Worm (Caenorhabditis elegans): ENCODE measurements around the gene cyp-34A6.

cyp-34A6 gene

ce11 chrV:3969664-3970063 lies 8.5 kb upstream of the cyp-34A6 start:
- no peak for TF ChIP-seq ztf-23 (GFP tag; IDR thresholded peaks at IDR 0.05)
- no peak for TF ChIP-seq tab-1 (GFP tag; IDR thresholded peaks at IDR 0.05)
- TF ChIP-seq flt-1 (GFP tag; IDR thresholded peaks at IDR 0.05) = no peak
- TF ChIP-seq cog-1 (tag; optimal IDR thresholded peaks at IDR 0.05) = no peak
- TF ChIP-seq med-1 (GFP tag; optimal IDR thresholded peaks at IDR 0.05; ENCODE audit: insufficient read depth) = no peak
- no peak for TF ChIP-seq ztf-29 (GFP tag; IDR thresholded peaks at IDR 0.05)
- TF ChIP-seq ref-1 (GFP tag; conservative IDR thresholded peaks at IDR 0.05) = no peak
- no peak for TF ChIP-seq T22C8.4 (GFP tag; IDR thresholded peaks at IDR 0.05)
- no peak for TF ChIP-seq klf-2 (GFP tag; conservative IDR thresholded peaks at IDR 0.05)

ce11 chrV:3968929-3969328 lies 7.8 kb upstream of the cyp-34A6 start:
- TF ChIP-seq ref-1 (GFP tag; conservative IDR thresholded peaks at IDR 0.05) = no peak
- TF ChIP-seq tab-1 (GFP tag; IDR thresholded peaks at IDR 0.05) = no peak
- TF ChIP-seq flt-1 (GFP tag; IDR thresholded peaks at IDR 0.05) = no peak
- no peak for TF ChIP-seq cog-1 (tag; optimal IDR thresholded peaks at IDR 0.05)
- no peak for TF ChIP-seq T22C8.4 (GFP tag; IDR thresholded peaks at IDR 0.05)
- no peak for TF ChIP-seq ztf-29 (GFP tag; IDR thresholded peaks at IDR 0.05)
- no peak for TF ChIP-seq med-1 (GFP tag; optimal IDR thresholded peaks at IDR 0.05; ENCODE audit: insufficient read depth)
- TF ChIP-seq klf-2 (GFP tag; conservative IDR thresholded peaks at IDR 0.05) = no peak

- TF ChIP-seq ref-1 (GFP tag; conservative IDR thresholded peaks at IDR 0.05) (no peak), klf-2 (GFP tag; conservative IDR thresholded peaks at IDR 0.05) (no peak), T22C8.4 (GFP tag; IDR thresholded peaks at IDR 0.05) (no peak), ztf-29 (GFP tag; IDR thresholded peaks at IDR 0.05) (no peak), tab-1 (GFP tag; IDR thresholded peaks at IDR 0.05) (no peak), cog-1 (tag; optimal IDR thresholded peaks at IDR 0.05) (no peak), flt-1 (GFP tag; IDR thresholded peaks at IDR 0.05) (no peak), med-1 (GFP tag; optimal IDR thresholded peaks at IDR 0.05; ENCODE audit: insufficient read depth) (no peak), ztf-23 (GFP tag; IDR thresholded peaks at IDR 0.05) (no peak)
Observed at ce11 chrV:3967762-3968161, 6.6 kb upstream of the cyp-34A6 start, which contains the start of gene cyp-34A8. cyp-34A8 (minus strand) TSS chrV:3967823.

- TF ChIP-seq med-1 (GFP tag; optimal IDR thresholded peaks at IDR 0.05; ENCODE audit: insufficient read depth) (no peak), flt-1 (GFP tag; IDR thresholded peaks at IDR 0.05) (no peak), T22C8.4 (GFP tag; IDR thresholded peaks at IDR 0.05) (no peak), tab-1 (GFP tag; IDR thresholded peaks at IDR 0.05) (no peak), ztf-29 (GFP tag; IDR thresholded peaks at IDR 0.05) (no peak), ref-1 (GFP tag; conservative IDR thresholded peaks at IDR 0.05) (no peak), cog-1 (tag; optimal IDR thresholded peaks at IDR 0.05) (no peak), klf-2 (GFP tag; conservative IDR thresholded peaks at IDR 0.05) (no peak)
Observed at ce11 chrV:3963715-3964114, 2.6 kb upstream of the cyp-34A6 start, which contains the start of gene cyp-34A7. cyp-34A7 (minus strand) TSS chrV:3963815.

ce11 chrV:3957608-3958007 lies 3.5 kb downstream of the cyp-34A6 start, which contains the start of gene cyp-34A5:
cyp-34A5 (minus strand) TSS chrV:3957708.
- TF ChIP-seq klf-2 (GFP tag; conservative IDR thresholded peaks at IDR 0.05) (no peak), med-1 (GFP tag; optimal IDR thresholded peaks at IDR 0.05; ENCODE audit: insufficient read depth) (no peak), ztf-29 (GFP tag; IDR thresholded peaks at IDR 0.05) (no peak)

ce11 chrV:3953739-3954138 lies 7.4 kb downstream of the cyp-34A6 start, which contains the start of gene str-247:
str-247 (plus strand) TSS chrV:3954039.
- no peak for TF ChIP-seq cog-1 (tag; optimal IDR thresholded peaks at IDR 0.05)
- no peak for TF ChIP-seq tab-1 (GFP tag; IDR thresholded peaks at IDR 0.05)
- TF ChIP-seq med-1 (GFP tag; optimal IDR thresholded peaks at IDR 0.05; ENCODE audit: insufficient read depth) = no peak
- no peak for TF ChIP-seq flt-1 (GFP tag; IDR thresholded peaks at IDR 0.05)
- TF ChIP-seq T22C8.4 (GFP tag; IDR thresholded peaks at IDR 0.05) = no peak
- TF ChIP-seq ztf-23 (GFP tag; IDR thresholded peaks at IDR 0.05) = no peak
- no peak for TF ChIP-seq ztf-29 (GFP tag; IDR thresholded peaks at IDR 0.05)
- no peak for TF ChIP-seq klf-2 (GFP tag; conservative IDR thresholded peaks at IDR 0.05)
- no peak for TF ChIP-seq ref-1 (GFP tag; conservative IDR thresholded peaks at IDR 0.05)

- TF ChIP-seq tab-1 (GFP tag; IDR thresholded peaks at IDR 0.05) = no peak
- TF ChIP-seq med-1 (GFP tag; optimal IDR thresholded peaks at IDR 0.05; ENCODE audit: insufficient read depth) = no peak
- no peak for TF ChIP-seq T22C8.4 (GFP tag; IDR thresholded peaks at IDR 0.05)
- TF ChIP-seq ztf-29 (GFP tag; IDR thresholded peaks at IDR 0.05) = no peak
- TF ChIP-seq ztf-23 (GFP tag; IDR thresholded peaks at IDR 0.05) = no peak
- no peak for TF ChIP-seq ref-1 (GFP tag; conservative IDR thresholded peaks at IDR 0.05)
- TF ChIP-seq cog-1 (tag; optimal IDR thresholded peaks at IDR 0.05) = no peak
- no peak for TF ChIP-seq klf-2 (GFP tag; conservative IDR thresholded peaks at IDR 0.05)
- TF ChIP-seq flt-1 (GFP tag; IDR thresholded peaks at IDR 0.05) = no peak
Observed at ce11 chrV:3949723-3950122, 11.4 kb downstream of the cyp-34A6 start, which contains the start of gene dach-1. dach-1 (plus strand) TSS chrV:3950023.

ce11 chrV:3945053-3945452 lies 16.1 kb downstream of the cyp-34A6 start, which contains the start of gene cyp-35B3:
cyp-35B3 (plus strand) TSS chrV:3945353.
- TF ChIP-seq ztf-29 (GFP tag; IDR thresholded peaks at IDR 0.05) = no peak
- no peak for TF ChIP-seq T22C8.4 (GFP tag; IDR thresholded peaks at IDR 0.05)
- no peak for TF ChIP-seq cog-1 (tag; optimal IDR thresholded peaks at IDR 0.05)
- no peak for TF ChIP-seq ref-1 (GFP tag; conservative IDR thresholded peaks at IDR 0.05)
- no peak for TF ChIP-seq flt-1 (GFP tag; IDR thresholded peaks at IDR 0.05)
- no peak for TF ChIP-seq klf-2 (GFP tag; conservative IDR thresholded peaks at IDR 0.05)
- TF ChIP-seq tab-1 (GFP tag; IDR thresholded peaks at IDR 0.05) = no peak
- no peak for TF ChIP-seq ztf-23 (GFP tag; IDR thresholded peaks at IDR 0.05)
- TF ChIP-seq med-1 (GFP tag; optimal IDR thresholded peaks at IDR 0.05; ENCODE audit: insufficient read depth) = no peak

ce11 chrV:3943364-3943763 lies 17.8 kb downstream of the cyp-34A6 start:
- TF ChIP-seq cog-1 (tag; optimal IDR thresholded peaks at IDR 0.05) = no peak
- TF ChIP-seq T22C8.4 (GFP tag; IDR thresholded peaks at IDR 0.05) = no peak
- no peak for TF ChIP-seq klf-2 (GFP tag; conservative IDR thresholded peaks at IDR 0.05)
- TF ChIP-seq flt-1 (GFP tag; IDR thresholded peaks at IDR 0.05) = no peak
- no peak for TF ChIP-seq med-1 (GFP tag; optimal IDR thresholded peaks at IDR 0.05; ENCODE audit: insufficient read depth)
- TF ChIP-seq ztf-29 (GFP tag; IDR thresholded peaks at IDR 0.05) = no peak
- no peak for TF ChIP-seq tab-1 (GFP tag; IDR thresholded peaks at IDR 0.05)
- no peak for TF ChIP-seq ztf-23 (GFP tag; IDR thresholded peaks at IDR 0.05)
- TF ChIP-seq ref-1 (GFP tag; conservative IDR thresholded peaks at IDR 0.05) = no peak

ce11 chrV:3941860-3942259 lies 19.3 kb downstream of the cyp-34A6 start, which contains the start of gene cyp-35B2:
cyp-35B2 (plus strand) TSS chrV:3942160.
- TF ChIP-seq T22C8.4 (GFP tag; IDR thresholded peaks at IDR 0.05) = no peak
- no peak for TF ChIP-seq klf-2 (GFP tag; conservative IDR thresholded peaks at IDR 0.05)
- no peak for TF ChIP-seq ref-1 (GFP tag; conservative IDR thresholded peaks at IDR 0.05)
- no peak for TF ChIP-seq flt-1 (GFP tag; IDR thresholded peaks at IDR 0.05)
- no peak for TF ChIP-seq tab-1 (GFP tag; IDR thresholded peaks at IDR 0.05)
- no peak for TF ChIP-seq ztf-29 (GFP tag; IDR thresholded peaks at IDR 0.05)
- no peak for TF ChIP-seq cog-1 (tag; optimal IDR thresholded peaks at IDR 0.05)
- no peak for TF ChIP-seq ztf-23 (GFP tag; IDR thresholded peaks at IDR 0.05)
- no peak for TF ChIP-seq med-1 (GFP tag; optimal IDR thresholded peaks at IDR 0.05; ENCODE audit: insufficient read depth)

Measured in whole organism, midembryonic.